Worm (Caenorhabditis elegans): ENCODE results near the gene E02H1.6.

Gene E02H1.6

ce11 chrII:9558906-9559305, 37.6 kb upstream of the E02H1.6 start:
- TF ChIP-seq F37D6.2 (tag; optimal IDR thresholded peaks at IDR 0.05) = no peak
- no peak for TF ChIP-seq lim-7 (GFP tag; IDR thresholded peaks at IDR 0.05)
- no peak for TF ChIP-seq vab-7 (GFP tag; IDR thresholded peaks at IDR 0.05)
- no peak for TF ChIP-seq tra-1 (GFP tag; IDR thresholded peaks at IDR 0.05)
- TF ChIP-seq spr-1 (tag; optimal IDR thresholded peaks at IDR 0.05) = no peak
- peak in 1 of 2 experiments; percentile 58 for TF ChIP-seq unc-62 (GFP tag; optimal IDR thresholded peaks at IDR 0.05 in 1 of 2)
- no peak for TF ChIP-seq unc-62 (tag; optimal IDR thresholded peaks at IDR 0.05)
- TF ChIP-seq aha-1 (tag) = peak; percentile 66
- TF ChIP-seq aly-2 (tag; optimal IDR thresholded peaks at IDR 0.05) = no peak
- no peak for TF ChIP-seq spr-3 (GFP tag; optimal IDR thresholded peaks at IDR 0.05)

ce11 chrII:9559929-9560328, 36.6 kb upstream of the E02H1.6 start, which contains the start of gene F35H8.4:
Gene F35H8.4, minus strand, starts transcription at chrII:9560029.
- peak in 1 of 2 experiments; percentile 2 for TF ChIP-seq lsy-2 (tag; optimal IDR thresholded peaks at IDR 0.05)
- no peak for TF ChIP-seq fos-1 (tag; optimal IDR thresholded peaks at IDR 0.05)

- TF ChIP-seq nhr-28 (tag; optimal IDR thresholded peaks at IDR 0.05) (peak; percentile 64), ZK337.2 (GFP tag; IDR thresholded peaks at IDR 0.05) (no peak), nhr-25 (tag; optimal IDR thresholded peaks at IDR 0.05; ENCODE audit: borderline replicate concordance, insufficient read depth) (peak; percentile 37), T20F7.1 (GFP tag; optimal IDR thresholded peaks at IDR 0.05) (peak; percentile 6), hmg-1.1 (GFP tag; IDR thresholded peaks at IDR 0.05) (no peak), D1046.2 (GFP tag; IDR thresholded peaks at IDR 0.05) (no peak), hlh-30 (tag; optimal IDR thresholded peaks at IDR 0.05; ENCODE audit: insufficient read depth) (peak; percentile 42), mxl-2 (GFP tag; conservative IDR thresholded peaks at IDR 0.05) (no peak), nhr-41 (GFP tag; IDR thresholded peaks at IDR 0.05) (no peak), hlh-11 (tag; optimal IDR thresholded peaks at IDR 0.05) (peak; percentile 15), dmd-6 (GFP tag; IDR thresholded peaks at IDR 0.05) (0 out of 2 replicates have a peak, but pooled peaks have one; percentile 6), hif-1 (tag; optimal IDR thresholded peaks at IDR 0.05) (no peak), dve-1 (tag; optimal IDR thresholded peaks at IDR 0.05; ENCODE audit: insufficient read depth) (peak; percentile 5), mep-1 (tag; optimal IDR thresholded peaks at IDR 0.05) (peak; percentile 15), lsy-2 (tag; optimal IDR thresholded peaks at IDR 0.05) (peak in 1 of 2 experiments; percentile 3), ZK546.5 (tag; optimal IDR thresholded peaks at IDR 0.05) (no peak), daf-12 (tag; optimal IDR thresholded peaks at IDR 0.05) (no peak)
These were observed 35.6 kb upstream of the E02H1.6 start for ce11 chrII:9560895-9561294.

ce11 chrII:9566045-9566444, 30.5 kb upstream of the E02H1.6 start:
- TF ChIP-seq dve-1 (tag; optimal IDR thresholded peaks at IDR 0.05; ENCODE audit: insufficient read depth) (peak; percentile 41), skn-1 (tag; optimal IDR thresholded peaks at IDR 0.05) (no peak), daf-12 (tag; optimal IDR thresholded peaks at IDR 0.05) (no peak), mdl-1 (tag; optimal IDR thresholded peaks at IDR 0.05) (no peak), set-16 (GFP tag; IDR thresholded peaks at IDR 0.05) (peak; percentile 20; the same call in 1 of the 2 replicates), aly-2 (tag; optimal IDR thresholded peaks at IDR 0.05) (peak; percentile 39), lir-3 (tag; optimal IDR thresholded peaks at IDR 0.05) (no peak), saeg-2 (GFP tag; IDR thresholded peaks at IDR 0.05) (0 out of 2 replicates have a peak, but pooled peaks have one; percentile 46), T20F7.1 (GFP tag; optimal IDR thresholded peaks at IDR 0.05) (peak; percentile 78), unc-62 (GFP tag; optimal IDR thresholded peaks at IDR 0.05 in 1 of 2) (no peak), unc-62 (tag; optimal IDR thresholded peaks at IDR 0.05) (no peak), egl-43 (GFP tag; IDR thresholded peaks at IDR 0.05) (peak; percentile 96), Y5F2A.4 (GFP tag; optimal IDR thresholded peaks at IDR 0.05) (no peak), ceh-44 (GFP tag; IDR thresholded peaks at IDR 0.05) (0 out of 2 replicates have a peak, but pooled peaks have one; percentile 46), nhr-77 (tag; optimal IDR thresholded peaks at IDR 0.05) (no peak), zip-2 (tag; optimal IDR thresholded peaks at IDR 0.05) (no peak), mxl-3 (GFP tag; optimal IDR thresholded peaks at IDR 0.05) (peak; percentile 64), dmd-9 (GFP tag; IDR thresholded peaks at IDR 0.05) (peak; percentile 57; the same call in 1 of the 2 replicates), hlh-30 (tag; optimal IDR thresholded peaks at IDR 0.05; ENCODE audit: insufficient read depth) (peak; percentile 54), tra-1 (GFP tag; IDR thresholded peaks at IDR 0.05) (peak; percentile 91), nhr-76 (tag; optimal IDR thresholded peaks at IDR 0.05) (no peak), nhr-25 (tag; optimal IDR thresholded peaks at IDR 0.05; ENCODE audit: borderline replicate concordance, insufficient read depth) (no peak), lim-7 (GFP tag; IDR thresholded peaks at IDR 0.05) (peak; percentile 97), hmg-1.1 (GFP tag; IDR thresholded peaks at IDR 0.05) (peak; percentile 82), ztf-11 (tag; optimal IDR thresholded peaks at IDR 0.05) (no peak), rbr-2 (tag; optimal IDR thresholded peaks at IDR 0.05) (peak; percentile 50), F10B5.3 (tag; optimal IDR thresholded peaks at IDR 0.05) (no peak), zfp-2 (tag; optimal IDR thresholded peaks at IDR 0.05) (no peak)
